Worm (Caenorhabditis elegans): ENCODE results near the gene C18D4.4.

C18D4.4 gene

DNA sequence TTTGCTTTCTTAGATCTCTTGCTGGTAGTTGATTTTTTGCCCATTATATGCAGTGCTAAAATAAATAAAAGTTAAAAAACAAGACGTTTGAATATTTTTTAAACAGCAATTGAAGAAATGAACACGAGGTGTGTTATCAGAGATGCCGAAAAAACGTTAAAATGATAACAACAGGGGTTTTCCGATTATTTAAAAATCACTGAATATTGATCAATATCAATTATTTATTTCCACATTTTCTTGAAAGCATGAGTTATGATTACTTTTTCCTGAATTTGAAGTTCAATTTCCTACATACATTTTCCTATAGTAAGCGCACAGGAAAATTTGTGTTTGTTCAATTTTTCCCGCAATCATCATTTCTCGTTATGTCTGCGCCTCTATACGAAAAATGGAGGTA is 15.6 kb upstream of the C18D4.4 start:
- TF ChIP-seq flt-1 (GFP tag; IDR thresholded peaks at IDR 0.05) (no peak), cog-1 (tag; optimal IDR thresholded peaks at IDR 0.05) (no peak), ztf-29 (GFP tag; IDR thresholded peaks at IDR 0.05) (no peak), ref-1 (GFP tag; conservative IDR thresholded peaks at IDR 0.05) (no peak), T22C8.4 (GFP tag; IDR thresholded peaks at IDR 0.05) (no peak), med-1 (GFP tag; optimal IDR thresholded peaks at IDR 0.05; ENCODE audit: insufficient read depth) (no peak), tab-1 (GFP tag; IDR thresholded peaks at IDR 0.05) (no peak), klf-2 (GFP tag; conservative IDR thresholded peaks at IDR 0.05) (no peak), ztf-23 (GFP tag; IDR thresholded peaks at IDR 0.05) (no peak)

- TF ChIP-seq tab-1 (GFP tag; IDR thresholded peaks at IDR 0.05) (0 out of 2 replicates have a peak, but pooled peaks have one; percentile 65), klf-2 (GFP tag; conservative IDR thresholded peaks at IDR 0.05) (peak; percentile 57), ztf-29 (GFP tag; IDR thresholded peaks at IDR 0.05) (no peak), ztf-23 (GFP tag; IDR thresholded peaks at IDR 0.05) (peak; percentile 53; the same call in 1 of the 2 replicates), cog-1 (tag; optimal IDR thresholded peaks at IDR 0.05) (no peak), ref-1 (GFP tag; conservative IDR thresholded peaks at IDR 0.05) (no peak), flt-1 (GFP tag; IDR thresholded peaks at IDR 0.05) (peak; percentile 59; the same call in 1 of the 2 replicates), med-1 (GFP tag; optimal IDR thresholded peaks at IDR 0.05; ENCODE audit: insufficient read depth) (no peak), T22C8.4 (GFP tag; IDR thresholded peaks at IDR 0.05) (no peak)
Observed at ce11 chrV:17542304-17542703, 11.0 kb upstream of the C18D4.4 start.

DNA sequence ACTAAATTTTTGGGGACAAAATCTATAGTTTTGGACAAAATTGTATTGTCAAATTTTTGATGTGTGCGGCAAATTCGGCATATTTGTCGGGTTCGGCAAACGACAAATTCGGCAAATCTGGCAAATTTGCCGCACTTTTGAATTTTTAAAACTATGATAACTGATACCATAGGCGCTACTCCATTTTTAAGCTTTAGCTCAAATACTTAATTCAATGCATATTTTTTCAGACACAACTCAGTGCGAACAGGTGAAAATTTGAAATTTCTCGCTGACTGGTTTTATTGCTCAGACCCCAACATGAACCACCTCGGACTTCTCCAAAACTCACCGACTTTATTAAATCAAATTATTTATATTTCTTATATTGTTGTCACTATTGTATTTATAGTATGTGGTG is 9.0 kb upstream of the C18D4.4 start, which contains the start of gene srz-25:
TSS of gene srz-25 (plus strand) at position 301 of the 400 bp plus-strand sequence.
- TF ChIP-seq flt-1 (GFP tag; IDR thresholded peaks at IDR 0.05) (no peak), med-1 (GFP tag; optimal IDR thresholded peaks at IDR 0.05; ENCODE audit: insufficient read depth) (no peak), tab-1 (GFP tag; IDR thresholded peaks at IDR 0.05) (no peak), cog-1 (tag; optimal IDR thresholded peaks at IDR 0.05) (no peak), ztf-29 (GFP tag; IDR thresholded peaks at IDR 0.05) (no peak)

- TF ChIP-seq cog-1 (tag; optimal IDR thresholded peaks at IDR 0.05) (no peak), ztf-23 (GFP tag; IDR thresholded peaks at IDR 0.05) (no peak), ztf-29 (GFP tag; IDR thresholded peaks at IDR 0.05) (no peak), flt-1 (GFP tag; IDR thresholded peaks at IDR 0.05) (no peak), tab-1 (GFP tag; IDR thresholded peaks at IDR 0.05) (no peak), T22C8.4 (GFP tag; IDR thresholded peaks at IDR 0.05) (no peak)
Observed at ce11 chrV:17539289-17539688, 8.0 kb upstream of the C18D4.4 start.

DNA sequence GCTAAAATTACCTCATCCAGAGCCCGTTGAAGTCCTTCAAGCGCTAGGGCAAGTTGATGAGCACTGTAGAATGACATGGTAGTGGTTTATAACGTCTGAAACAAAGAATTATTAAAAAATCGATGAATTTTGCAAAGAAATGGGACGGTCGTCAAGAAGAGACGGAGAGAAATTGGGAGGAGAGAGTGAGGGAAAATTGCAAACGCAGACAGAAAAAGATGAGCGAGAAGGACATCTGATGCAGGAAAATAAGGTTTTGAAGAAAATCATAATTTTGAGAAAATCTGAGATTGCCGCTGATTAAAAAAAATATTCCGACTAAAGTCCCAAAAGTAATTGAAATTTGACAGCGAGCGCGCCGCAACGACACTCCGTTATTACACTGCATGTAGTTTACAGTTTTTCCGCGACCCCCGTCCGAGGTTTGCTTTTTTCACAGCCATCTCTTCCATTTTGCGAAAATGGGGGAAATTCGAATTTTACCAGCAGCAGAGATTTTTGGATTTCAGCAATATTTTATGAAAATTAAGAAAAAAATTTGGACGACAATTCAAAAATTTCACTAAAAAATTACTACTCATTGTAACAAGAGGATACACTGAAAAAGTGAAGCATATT is 7.1 kb upstream of the C18D4.4 start, which contains the start of gene C18D4.6:
TSS of gene C18D4.6 (minus strand) at position 97 of the 618 bp plus-strand sequence.
- no peak for TF ChIP-seq ref-1 (GFP tag; conservative IDR thresholded peaks at IDR 0.05)
- no peak for TF ChIP-seq flt-1 (GFP tag; IDR thresholded peaks at IDR 0.05)
- no peak for TF ChIP-seq ztf-29 (GFP tag; IDR thresholded peaks at IDR 0.05)
- no peak for TF ChIP-seq med-1 (GFP tag; optimal IDR thresholded peaks at IDR 0.05; ENCODE audit: insufficient read depth)
- TF ChIP-seq T22C8.4 (GFP tag; IDR thresholded peaks at IDR 0.05) = no peak
- no peak for TF ChIP-seq klf-2 (GFP tag; conservative IDR thresholded peaks at IDR 0.05)
- TF ChIP-seq ztf-23 (GFP tag; IDR thresholded peaks at IDR 0.05) = no peak
- TF ChIP-seq cog-1 (tag; optimal IDR thresholded peaks at IDR 0.05) = no peak
- TF ChIP-seq tab-1 (GFP tag; IDR thresholded peaks at IDR 0.05) = no peak

ce11 chrV:17533200-17533599 is 1.9 kb upstream of the C18D4.4 start:
- TF ChIP-seq tab-1 (GFP tag; IDR thresholded peaks at IDR 0.05) = no peak
- no peak for TF ChIP-seq ztf-29 (GFP tag; IDR thresholded peaks at IDR 0.05)
- TF ChIP-seq klf-2 (GFP tag; conservative IDR thresholded peaks at IDR 0.05) = no peak
- TF ChIP-seq ref-1 (GFP tag; conservative IDR thresholded peaks at IDR 0.05) = no peak
- TF ChIP-seq T22C8.4 (GFP tag; IDR thresholded peaks at IDR 0.05) = no peak
- TF ChIP-seq flt-1 (GFP tag; IDR thresholded peaks at IDR 0.05) = no peak
- no peak for TF ChIP-seq med-1 (GFP tag; optimal IDR thresholded peaks at IDR 0.05; ENCODE audit: insufficient read depth)
- TF ChIP-seq cog-1 (tag; optimal IDR thresholded peaks at IDR 0.05) = no peak
- no peak for TF ChIP-seq ztf-23 (GFP tag; IDR thresholded peaks at IDR 0.05)

DNA sequence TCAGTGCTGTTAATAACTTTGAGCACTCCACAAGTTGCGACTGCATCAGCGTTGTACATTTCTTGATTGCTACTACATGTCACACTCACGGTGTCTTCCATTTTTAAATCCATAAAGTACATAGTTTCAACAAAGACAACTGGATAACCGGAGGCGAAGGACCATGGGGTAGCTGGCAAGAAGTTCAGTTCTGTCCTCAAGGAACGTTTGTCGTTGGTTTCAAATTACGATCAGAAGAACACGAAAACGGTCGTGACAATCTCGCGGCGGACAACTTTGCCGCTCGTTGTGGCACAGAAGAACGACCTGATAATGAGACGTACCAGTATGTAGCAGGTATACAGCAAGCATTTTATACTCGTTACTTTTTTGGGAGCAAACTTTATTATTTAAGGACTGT is 1.4 kb upstream of the C18D4.4 start, which contains the start of gene C18D4.3:
TSS of gene C18D4.3 (minus strand) at position 101 of the 400 bp plus-strand sequence.
- TF ChIP-seq ztf-29 (GFP tag; IDR thresholded peaks at IDR 0.05) (no peak), tab-1 (GFP tag; IDR thresholded peaks at IDR 0.05) (no peak), T22C8.4 (GFP tag; IDR thresholded peaks at IDR 0.05) (no peak), flt-1 (GFP tag; IDR thresholded peaks at IDR 0.05) (no peak), med-1 (GFP tag; optimal IDR thresholded peaks at IDR 0.05; ENCODE audit: insufficient read depth) (no peak), ref-1 (GFP tag; conservative IDR thresholded peaks at IDR 0.05) (no peak), klf-2 (GFP tag; conservative IDR thresholded peaks at IDR 0.05) (no peak), ztf-23 (GFP tag; IDR thresholded peaks at IDR 0.05) (no peak), cog-1 (tag; optimal IDR thresholded peaks at IDR 0.05) (no peak)

DNA sequence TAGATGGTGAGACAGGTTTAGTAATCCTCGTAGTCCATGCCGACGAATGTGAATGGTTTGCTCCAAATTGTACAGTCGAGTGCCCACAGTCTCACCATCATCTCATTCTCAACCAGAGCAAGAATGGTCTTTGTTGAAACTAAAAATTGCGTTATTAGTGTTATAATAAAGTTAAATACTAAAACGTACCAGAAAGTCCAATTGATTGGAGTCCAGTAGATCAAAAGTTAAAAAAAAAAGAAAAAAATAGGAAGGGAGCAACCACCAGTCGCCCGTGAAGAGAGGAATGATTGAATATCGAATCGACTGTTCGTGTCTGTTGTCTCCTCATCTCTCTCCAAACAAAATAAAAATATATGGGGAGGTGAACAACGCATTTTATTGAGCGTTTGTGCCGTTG is 824 bp downstream of the C18D4.4 start, which contains the start of gene C18D4.12:
TSS of gene C18D4.12 (minus strand) at position 101 of the 400 bp plus-strand sequence.
- TF ChIP-seq med-1 (GFP tag; optimal IDR thresholded peaks at IDR 0.05; ENCODE audit: insufficient read depth) (no peak), ref-1 (GFP tag; conservative IDR thresholded peaks at IDR 0.05) (no peak), tab-1 (GFP tag; IDR thresholded peaks at IDR 0.05) (no peak), T22C8.4 (GFP tag; IDR thresholded peaks at IDR 0.05) (no peak), klf-2 (GFP tag; conservative IDR thresholded peaks at IDR 0.05) (no peak), cog-1 (tag; optimal IDR thresholded peaks at IDR 0.05) (no peak), ztf-29 (GFP tag; IDR thresholded peaks at IDR 0.05) (no peak), ztf-23 (GFP tag; IDR thresholded peaks at IDR 0.05) (no peak), flt-1 (GFP tag; IDR thresholded peaks at IDR 0.05) (no peak)

DNA sequence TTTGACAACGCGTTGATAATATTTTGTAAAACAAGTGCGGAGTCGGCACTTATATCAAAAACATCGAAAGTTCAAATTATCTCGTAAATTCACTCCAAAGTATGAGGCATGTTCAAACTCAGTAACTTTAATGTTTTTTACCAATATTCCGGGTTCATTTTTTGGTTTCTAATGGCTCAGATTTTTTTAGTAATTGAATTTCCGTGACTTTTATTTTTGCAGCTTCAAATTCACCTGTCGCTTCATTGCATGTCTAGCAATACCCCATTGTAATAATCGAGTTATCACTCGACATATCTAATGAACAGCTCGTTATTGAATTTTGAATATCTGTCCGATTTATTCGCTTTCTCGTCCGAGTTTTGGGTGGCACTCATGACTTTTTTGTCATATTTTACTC is 3.6 kb downstream of the C18D4.4 start, which contains the start of gene srz-90:
TSS of gene srz-90 (plus strand) at position 301 of the 400 bp plus-strand sequence.
- TF ChIP-seq flt-1 (GFP tag; IDR thresholded peaks at IDR 0.05) = no peak

DNA sequence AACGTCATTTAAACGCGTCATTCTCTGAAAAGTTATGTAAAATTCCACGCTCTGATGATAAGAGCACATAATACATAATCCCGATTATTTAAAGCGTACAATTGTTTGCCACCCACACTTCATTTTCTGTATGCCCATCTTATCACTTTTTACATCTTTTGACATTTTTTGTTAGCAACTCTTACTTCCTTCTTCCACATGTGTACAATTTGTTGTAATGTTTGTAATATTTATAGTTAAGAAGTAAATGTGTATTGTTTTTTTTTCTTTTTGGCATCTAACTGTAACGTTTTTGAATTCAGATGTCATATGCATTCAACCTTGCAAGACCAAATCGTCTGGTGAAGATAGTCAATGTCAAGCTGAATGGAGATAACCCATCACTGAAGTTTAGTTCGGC is 10.6 kb downstream of the C18D4.4 start, which contains the start of gene fbxa-136:
TSS of gene fbxa-136 (plus strand) at position 301 of the 400 bp plus-strand sequence.
- TF ChIP-seq tab-1 (GFP tag; IDR thresholded peaks at IDR 0.05) = no peak

Measured in whole organism, midembryonic.